Worm (Caenorhabditis elegans): ENCODE measurements around the gene nhr-44.

- TF ChIP-seq unc-39 (tag; optimal IDR thresholded peaks at IDR 0.05) (no peak), pha-4 (tag; optimal IDR thresholded peaks at IDR 0.05) (no peak), ama-1 (optimal IDR thresholded peaks at IDR 0.05) (no peak), egl-27 (tag; optimal IDR thresholded peaks at IDR 0.05) (no peak), ztf-11 (tag; optimal IDR thresholded peaks at IDR 0.05) (no peak), ceh-28 (tag; optimal IDR thresholded peaks at IDR 0.05) (no peak), lin-39 (tag; optimal IDR thresholded peaks at IDR 0.05) (no peak), nhr-76 (tag; optimal IDR thresholded peaks at IDR 0.05) (no peak), nhr-77 (tag; optimal IDR thresholded peaks at IDR 0.05) (no peak)
Observed at ce11 chrV:8943963-8944362, 19.9 kb downstream of the nhr-44 start, which contains the start of gene T19A5.3.
